Worm (Caenorhabditis elegans): ENCODE results near the gene C34B4.4.

The C34B4.4 gene

ce11 chrV:13053635-13054034 is 36.6 kb upstream of the C34B4.4 start, which contains the start of gene srr-1:
TSS of gene srr-1 (minus strand) at chrV:13053735.
- no peak for TF ChIP-seq tab-1 (GFP tag; IDR thresholded peaks at IDR 0.05)
- no peak for TF ChIP-seq flt-1 (GFP tag; IDR thresholded peaks at IDR 0.05)
- no peak for TF ChIP-seq ref-1 (GFP tag; conservative IDR thresholded peaks at IDR 0.05)
- no peak for TF ChIP-seq ztf-29 (GFP tag; IDR thresholded peaks at IDR 0.05)
- TF ChIP-seq ztf-23 (GFP tag; IDR thresholded peaks at IDR 0.05) = no peak
- no peak for TF ChIP-seq cog-1 (tag; optimal IDR thresholded peaks at IDR 0.05)
- no peak for TF ChIP-seq klf-2 (GFP tag; conservative IDR thresholded peaks at IDR 0.05)
- TF ChIP-seq med-1 (GFP tag; optimal IDR thresholded peaks at IDR 0.05; ENCODE audit: insufficient read depth) = no peak
- no peak for TF ChIP-seq T22C8.4 (GFP tag; IDR thresholded peaks at IDR 0.05)

- TF ChIP-seq T22C8.4 (GFP tag; IDR thresholded peaks at IDR 0.05) = no peak
- no peak for TF ChIP-seq ztf-23 (GFP tag; IDR thresholded peaks at IDR 0.05)
- no peak for TF ChIP-seq flt-1 (GFP tag; IDR thresholded peaks at IDR 0.05)
- no peak for TF ChIP-seq ref-1 (GFP tag; conservative IDR thresholded peaks at IDR 0.05)
- no peak for TF ChIP-seq med-1 (GFP tag; optimal IDR thresholded peaks at IDR 0.05; ENCODE audit: insufficient read depth)
- TF ChIP-seq klf-2 (GFP tag; conservative IDR thresholded peaks at IDR 0.05) = no peak
- no peak for TF ChIP-seq tab-1 (GFP tag; IDR thresholded peaks at IDR 0.05)
Measured at ce11 chrV:13061836-13062235, 28.4 kb upstream of the C34B4.4 start, which contains the start of gene F42E8.1. TSS of gene F42E8.1 (plus strand) at chrV:13062136.

- TF ChIP-seq tab-1 (GFP tag; IDR thresholded peaks at IDR 0.05) = no peak
- no peak for TF ChIP-seq ztf-23 (GFP tag; IDR thresholded peaks at IDR 0.05)
Measured at ce11 chrV:13063402-13063801, 26.8 kb upstream of the C34B4.4 start.

- TF ChIP-seq ztf-29 (GFP tag; IDR thresholded peaks at IDR 0.05) (no peak), flt-1 (GFP tag; IDR thresholded peaks at IDR 0.05) (no peak), T22C8.4 (GFP tag; IDR thresholded peaks at IDR 0.05) (no peak), tab-1 (GFP tag; IDR thresholded peaks at IDR 0.05) (no peak), ref-1 (GFP tag; conservative IDR thresholded peaks at IDR 0.05) (no peak), ztf-23 (GFP tag; IDR thresholded peaks at IDR 0.05) (no peak), cog-1 (tag; optimal IDR thresholded peaks at IDR 0.05) (no peak), klf-2 (GFP tag; conservative IDR thresholded peaks at IDR 0.05) (no peak), med-1 (GFP tag; optimal IDR thresholded peaks at IDR 0.05; ENCODE audit: insufficient read depth) (no peak)
Measured at ce11 chrV:13064164-13064563, 26.0 kb upstream of the C34B4.4 start.

ce11 chrV:13070278-13070677 is 19.9 kb upstream of the C34B4.4 start:
- TF ChIP-seq med-1 (GFP tag; optimal IDR thresholded peaks at IDR 0.05; ENCODE audit: insufficient read depth) (no peak), ztf-23 (GFP tag; IDR thresholded peaks at IDR 0.05) (no peak), cog-1 (tag; optimal IDR thresholded peaks at IDR 0.05) (no peak), tab-1 (GFP tag; IDR thresholded peaks at IDR 0.05) (no peak), ztf-29 (GFP tag; IDR thresholded peaks at IDR 0.05) (no peak), ref-1 (GFP tag; conservative IDR thresholded peaks at IDR 0.05) (no peak), T22C8.4 (GFP tag; IDR thresholded peaks at IDR 0.05) (no peak), flt-1 (GFP tag; IDR thresholded peaks at IDR 0.05) (no peak), klf-2 (GFP tag; conservative IDR thresholded peaks at IDR 0.05) (no peak)

- TF ChIP-seq ztf-23 (GFP tag; IDR thresholded peaks at IDR 0.05) = no peak
- TF ChIP-seq flt-1 (GFP tag; IDR thresholded peaks at IDR 0.05) = no peak
- TF ChIP-seq tab-1 (GFP tag; IDR thresholded peaks at IDR 0.05) = no peak
- no peak for TF ChIP-seq ref-1 (GFP tag; conservative IDR thresholded peaks at IDR 0.05)
- no peak for TF ChIP-seq T22C8.4 (GFP tag; IDR thresholded peaks at IDR 0.05)
- TF ChIP-seq klf-2 (GFP tag; conservative IDR thresholded peaks at IDR 0.05) = no peak
- TF ChIP-seq cog-1 (tag; optimal IDR thresholded peaks at IDR 0.05) = no peak
- no peak for TF ChIP-seq med-1 (GFP tag; optimal IDR thresholded peaks at IDR 0.05; ENCODE audit: insufficient read depth)
- no peak for TF ChIP-seq ztf-29 (GFP tag; IDR thresholded peaks at IDR 0.05)
Measured at ce11 chrV:13071052-13071451, 19.2 kb upstream of the C34B4.4 start, which contains the start of gene C34B4.3. TSS of gene C34B4.3 (minus strand) at chrV:13071152.

- TF ChIP-seq flt-1 (GFP tag; IDR thresholded peaks at IDR 0.05) (no peak), klf-2 (GFP tag; conservative IDR thresholded peaks at IDR 0.05) (no peak), T22C8.4 (GFP tag; IDR thresholded peaks at IDR 0.05) (no peak), ref-1 (GFP tag; conservative IDR thresholded peaks at IDR 0.05) (no peak), med-1 (GFP tag; optimal IDR thresholded peaks at IDR 0.05; ENCODE audit: insufficient read depth) (no peak), cog-1 (tag; optimal IDR thresholded peaks at IDR 0.05) (no peak), ztf-29 (GFP tag; IDR thresholded peaks at IDR 0.05) (no peak), tab-1 (GFP tag; IDR thresholded peaks at IDR 0.05) (no peak), ztf-23 (GFP tag; IDR thresholded peaks at IDR 0.05) (no peak)
Measured at ce11 chrV:13073145-13073544, 17.1 kb upstream of the C34B4.4 start.

ce11 chrV:13074148-13074547 is 16.1 kb upstream of the C34B4.4 start:
- TF ChIP-seq ztf-29 (GFP tag; IDR thresholded peaks at IDR 0.05) = no peak
- no peak for TF ChIP-seq flt-1 (GFP tag; IDR thresholded peaks at IDR 0.05)
- TF ChIP-seq med-1 (GFP tag; optimal IDR thresholded peaks at IDR 0.05; ENCODE audit: insufficient read depth) = no peak
- TF ChIP-seq klf-2 (GFP tag; conservative IDR thresholded peaks at IDR 0.05) = no peak
- TF ChIP-seq ref-1 (GFP tag; conservative IDR thresholded peaks at IDR 0.05) = no peak
- TF ChIP-seq cog-1 (tag; optimal IDR thresholded peaks at IDR 0.05) = no peak
- no peak for TF ChIP-seq T22C8.4 (GFP tag; IDR thresholded peaks at IDR 0.05)
- no peak for TF ChIP-seq tab-1 (GFP tag; IDR thresholded peaks at IDR 0.05)
- no peak for TF ChIP-seq ztf-23 (GFP tag; IDR thresholded peaks at IDR 0.05)

ce11 chrV:13075432-13075831 is 14.8 kb upstream of the C34B4.4 start:
- TF ChIP-seq ztf-23 (GFP tag; IDR thresholded peaks at IDR 0.05) = no peak
- no peak for TF ChIP-seq cog-1 (tag; optimal IDR thresholded peaks at IDR 0.05)

- TF ChIP-seq cog-1 (tag; optimal IDR thresholded peaks at IDR 0.05) (no peak), flt-1 (GFP tag; IDR thresholded peaks at IDR 0.05) (no peak), ztf-29 (GFP tag; IDR thresholded peaks at IDR 0.05) (no peak), klf-2 (GFP tag; conservative IDR thresholded peaks at IDR 0.05) (no peak), T22C8.4 (GFP tag; IDR thresholded peaks at IDR 0.05) (no peak), tab-1 (GFP tag; IDR thresholded peaks at IDR 0.05) (no peak), ref-1 (GFP tag; conservative IDR thresholded peaks at IDR 0.05) (no peak), ztf-23 (GFP tag; IDR thresholded peaks at IDR 0.05) (no peak)
Measured at ce11 chrV:13081197-13081747, 8.9 kb upstream of the C34B4.4 start.
